Worm (Caenorhabditis elegans): ENCODE data around the gene bub-3.

Gene bub-3

ce11 chrII:13679775-13680320 lies 46.0 kb upstream of the bub-3 start (continued):
- TF ChIP-seq dmd-4 (tag; optimal IDR thresholded peaks at IDR 0.05) (no peak), ztf-11 (tag; optimal IDR thresholded peaks at IDR 0.05) (no peak), F13H6.1 (tag; optimal IDR thresholded peaks at IDR 0.05) (no peak), nhr-21 (tag; optimal IDR thresholded peaks at IDR 0.05) (peak; percentile 81), unc-62 (GFP tag; optimal IDR thresholded peaks at IDR 0.05) (no peak), ztf-4 (tag; optimal IDR thresholded peaks at IDR 0.05) (no peak), nhr-25 (tag; optimal IDR thresholded peaks at IDR 0.05) (peak; percentile 46), nhr-11 (tag; optimal IDR thresholded peaks at IDR 0.05) (no peak), nhr-10 (tag; optimal IDR thresholded peaks at IDR 0.05) (no peak), elt-1 (tag; optimal IDR thresholded peaks at IDR 0.05) (no peak), nhr-6 (tag; optimal IDR thresholded peaks at IDR 0.05) (no peak), alr-1 (tag; optimal IDR thresholded peaks at IDR 0.05) (no peak), nhr-23 (tag; optimal IDR thresholded peaks at IDR 0.05) (no peak), lin-13 (GFP tag; optimal IDR thresholded peaks at IDR 0.05) (no peak), skn-1 (tag; optimal IDR thresholded peaks at IDR 0.05) (no peak), R02D3.7 (tag; optimal IDR thresholded peaks at IDR 0.05) (no peak), elt-3 (tag; optimal IDR thresholded peaks at IDR 0.05) (no peak), nhr-237 (tag; optimal IDR thresholded peaks at IDR 0.05) (no peak), ZK546.5 (tag; optimal IDR thresholded peaks at IDR 0.05) (no peak), mab-5 (tag; optimal IDR thresholded peaks at IDR 0.05) (no peak), ama-1 (optimal IDR thresholded peaks at IDR 0.05) (no peak), nhr-129 (tag; optimal IDR thresholded peaks at IDR 0.05) (no peak), blmp-1 (tag; optimal IDR thresholded peaks at IDR 0.05; ENCODE audit: insufficient read depth) (peak; percentile 95)

- TF ChIP-seq nhr-21 (tag; optimal IDR thresholded peaks at IDR 0.05) (peak; percentile 93), ztf-11 (tag; optimal IDR thresholded peaks at IDR 0.05) (no peak), lin-13 (GFP tag; optimal IDR thresholded peaks at IDR 0.05) (no peak), ZK546.5 (tag; optimal IDR thresholded peaks at IDR 0.05) (no peak), zag-1 (tag; optimal IDR thresholded peaks at IDR 0.05) (no peak), unc-39 (tag; optimal IDR thresholded peaks at IDR 0.05) (no peak), nhr-11 (tag; optimal IDR thresholded peaks at IDR 0.05) (no peak), mdl-1 (tag; optimal IDR thresholded peaks at IDR 0.05) (peak in 1 of 2 experiments; percentile 70), elt-1 (tag; optimal IDR thresholded peaks at IDR 0.05) (no peak), dmd-4 (tag; optimal IDR thresholded peaks at IDR 0.05) (no peak), fos-1 (tag; optimal IDR thresholded peaks at IDR 0.05) (peak; percentile 42), nhr-12 (tag; optimal IDR thresholded peaks at IDR 0.05) (no peak), C34F6.9 (tag; optimal IDR thresholded peaks at IDR 0.05) (no peak), egl-27 (tag; optimal IDR thresholded peaks at IDR 0.05) (peak; percentile 13), mab-5 (tag; optimal IDR thresholded peaks at IDR 0.05) (no peak), sem-4 (tag; optimal IDR thresholded peaks at IDR 0.05) (peak; percentile 29), alr-1 (tag; optimal IDR thresholded peaks at IDR 0.05) (no peak), snpc-4 (tag; optimal IDR thresholded peaks at IDR 0.05) (no peak), gmeb-1 (tag; optimal IDR thresholded peaks at IDR 0.05) (peak; percentile 30), aly-2 (tag; optimal IDR thresholded peaks at IDR 0.05) (no peak), lsy-2 (tag; optimal IDR thresholded peaks at IDR 0.05) (peak in 1 of 2 experiments; percentile 2), nhr-25 (tag; optimal IDR thresholded peaks at IDR 0.05) (peak; percentile 87), elt-3 (tag; optimal IDR thresholded peaks at IDR 0.05) (no peak), ztf-1 (GFP tag; conservative IDR thresholded peaks at IDR 0.05) (no peak), blmp-1 (tag; optimal IDR thresholded peaks at IDR 0.05; ENCODE audit: insufficient read depth) (peak; percentile 87), nhr-23 (tag; optimal IDR thresholded peaks at IDR 0.05) (no peak), R02D3.7 (tag; optimal IDR thresholded peaks at IDR 0.05) (no peak), nhr-129 (tag; optimal IDR thresholded peaks at IDR 0.05) (peak; percentile 3), sma-3 (GFP tag; optimal IDR thresholded peaks at IDR 0.05) (peak; percentile 79), nhr-6 (tag; optimal IDR thresholded peaks at IDR 0.05) (no peak), nhr-237 (tag; optimal IDR thresholded peaks at IDR 0.05) (no peak), crh-2 (tag; optimal IDR thresholded peaks at IDR 0.05) (peak; percentile 36)
Measured at ce11 chrII:13681063-13681462, 44.8 kb upstream of the bub-3 start.

DNA sequence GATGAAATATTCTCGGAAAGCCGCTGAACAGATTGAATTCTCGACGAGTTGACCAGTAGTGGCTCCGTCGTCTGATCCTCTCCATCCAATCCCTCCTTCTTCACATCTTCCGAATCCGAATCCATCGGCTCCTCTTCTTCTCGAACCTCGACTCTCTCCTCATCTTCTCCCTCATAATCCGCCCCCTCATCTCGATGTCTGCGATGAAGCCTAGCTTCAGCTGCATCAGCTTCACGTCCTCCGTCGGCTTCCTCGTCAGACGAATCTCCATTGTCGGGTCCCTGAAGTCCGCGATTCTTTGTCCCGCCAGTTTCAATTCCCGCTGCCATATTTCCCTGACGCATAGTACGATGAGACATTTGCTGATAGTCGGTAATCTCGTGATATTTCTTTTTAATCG lies 40.3 kb upstream of the bub-3 start:
- no peak for TF ChIP-seq lsy-2 (tag; optimal IDR thresholded peaks at IDR 0.05)
- TF ChIP-seq nhr-11 (tag; optimal IDR thresholded peaks at IDR 0.05), result no peak
- TF ChIP-seq sma-9 (GFP tag; optimal IDR thresholded peaks at IDR 0.05), result no peak
- no peak for TF ChIP-seq sma-9 (tag; optimal IDR thresholded peaks at IDR 0.05)
- no peak for TF ChIP-seq nhr-129 (tag; optimal IDR thresholded peaks at IDR 0.05)
- no peak for TF ChIP-seq ZK546.5 (tag; optimal IDR thresholded peaks at IDR 0.05)
- TF ChIP-seq unc-39 (tag; optimal IDR thresholded peaks at IDR 0.05), result no peak
- TF ChIP-seq nhr-12 (tag; optimal IDR thresholded peaks at IDR 0.05), result no peak
- TF ChIP-seq lin-11 (tag; optimal IDR thresholded peaks at IDR 0.05), result no peak
- no peak for TF ChIP-seq nhr-6 (tag; optimal IDR thresholded peaks at IDR 0.05)
- TF ChIP-seq mbf-1 (tag; optimal IDR thresholded peaks at IDR 0.05), result no peak
- no peak for TF ChIP-seq lin-39 (tag; optimal IDR thresholded peaks at IDR 0.05)
- no peak for TF ChIP-seq alr-1 (tag; optimal IDR thresholded peaks at IDR 0.05)

Measured in whole organism, L2 larva.